Worm (Caenorhabditis elegans) whole organism, early embryonic: ENCODE measurements around the gene pacl-1.

Source experiments
- aly-1 ChIP-seq: sonication (generic microtip); optimal IDR thresholded peaks from 2 replicates; lab custom pipeline; 2016; ENCODE audit warnings: missing genetic modification characterization, missing compliant biosample characterization
- ama-1 ChIP-seq: fragments of 150-350 bp; optimal IDR thresholded peaks from 2 replicates; lab custom pipeline; 2014
- ceh-13 ChIP-seq: fragments of 200-800 bp; sonication (Bioruptor generic); optimal IDR thresholded peaks from 2 replicates; lab custom pipeline; 2018; ENCODE audit warnings: mild to moderate bottlenecking, missing genetic modification characterization, missing compliant biosample characterization
- ceh-36 ChIP-seq: sonication (generic microtip); optimal IDR thresholded peaks from 2 replicates; lab custom pipeline; 2016; ENCODE audit warnings: missing genetic modification characterization, inconsistent platforms, missing compliant biosample characterization
- ets-7 ChIP-seq: sonication (generic microtip); optimal IDR thresholded peaks from 2 replicates; lab custom pipeline; 2016; ENCODE audit warnings: missing genotype, missing genetic modification characterization, missing compliant biosample characterization
- flt-1 ChIP-seq: fragments of 200-800 bp; sonication (Bioruptor generic); IDR thresholded peaks from 2 replicates; pipeline ENCODE4 v1.3.6; 2022; ENCODE audit warnings: missing genetic modification characterization, missing compliant biosample characterization
- hmg-4 ChIP-seq: fragments of 200-800 bp; sonication (Bioruptor generic); optimal IDR thresholded peaks from 2 replicates; lab custom pipeline; 2018; ENCODE audit warnings: mild to moderate bottlenecking, missing genetic modification characterization, missing compliant biosample characterization
- hnd-1 ChIP-seq: sonication (generic microtip); optimal IDR thresholded peaks from 2 replicates; lab custom pipeline; 2016; ENCODE audit warnings: missing genetic modification characterization, missing compliant biosample characterization
- scrt-1 ChIP-seq: fragments of 200-800 bp; sonication (Bioruptor generic); IDR thresholded peaks from 2 replicates; pipeline ENCODE4 v1.3.6; 2022; ENCODE audit warnings: missing genetic modification characterization, missing compliant biosample characterization
- sea-1 ChIP-seq: fragments of 200-800 bp; sonication (Bioruptor generic); conservative IDR thresholded peaks from 2 replicates; pipeline ENCODE4 v1.3.6; 2022; ENCODE audit warnings: missing genetic modification characterization, missing compliant biosample characterization
- tbx-11 ChIP-seq: fragments of 200-800 bp; sonication (Bioruptor generic); IDR thresholded peaks from 2 replicates; pipeline ENCODE4 v1.3.6; 2022; ENCODE audit warnings: missing genetic modification characterization, missing compliant biosample characterization
- tbx-37 ChIP-seq: fragments of 200-800 bp; sonication (Bioruptor generic); conservative IDR thresholded peaks from 2 replicates; pipeline ENCODE4 v1.3.6; 2022; ENCODE audit warnings: missing genetic modification reagents, missing genetic modification characterization, missing compliant biosample characterization

DNA sequence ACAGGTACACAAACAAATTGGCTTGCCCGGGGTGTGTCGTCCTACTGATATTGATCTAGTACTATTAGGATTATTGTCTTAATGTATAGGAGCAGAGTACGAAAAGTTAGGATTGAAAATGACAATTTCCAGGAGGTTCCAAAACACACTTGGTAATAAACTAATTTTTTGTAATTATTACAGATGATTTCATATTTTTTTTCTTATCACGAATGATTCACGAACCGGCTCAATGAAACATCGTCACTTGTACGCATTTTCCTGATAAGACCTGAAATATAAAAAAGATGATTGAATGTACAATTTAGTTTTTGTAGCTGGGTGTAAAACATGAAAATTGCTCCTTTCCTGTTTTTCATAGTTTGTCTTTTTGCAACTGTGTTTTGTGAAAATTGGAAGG lies 27.2 kb upstream of the pacl-1 start, which contains the start of the genes C31A11.13 and oac-6:
- TF ChIP-seq flt-1 (GFP tag; lab: Robert Waterston, UW) (no peak), ceh-36 (tag; lab: Kevin White, UChicago) (no peak), ama-1 (lab: Kevin White, UChicago) (no peak), tbx-37 (GFP tag; lab: Robert Waterston, UW) (no peak), hnd-1 (tag; lab: Kevin White, UChicago) (no peak), hmg-4 (GFP tag; lab: Kevin White, UChicago) (no peak), scrt-1 (no peak), ceh-13 (no peak), ets-7 (tag; lab: Kevin White, UChicago) (no peak), tbx-11 (GFP tag; lab: Robert Waterston, UW) (no peak), sea-1 (GFP tag; lab: Robert Waterston, UW) (no peak), aly-1 (no peak)
